Worm (Caenorhabditis elegans) whole organism, late embryonic: Measurements from ENCODE around the gene F39F10.2.

Source experiments
- K09A11.1 ChIP-seq: sonication (generic microtip); optimal IDR thresholded peaks from 2 replicates; lab custom pipeline; 2017; ENCODE audit warnings: antibody characterized with exemption, mild to moderate bottlenecking, missing genetic modification characterization, missing compliant biosample characterization; ENCODE audit not compliant: insufficient read depth
- ets-4 ChIP-seq: sonication (generic microtip); optimal IDR thresholded peaks from 2 replicates; lab custom pipeline; 2016; ENCODE audit warnings: missing genetic modification characterization, missing compliant biosample characterization
- fax-1 ChIP-seq: sonication (generic microtip); optimal IDR thresholded peaks from 2 replicates; lab custom pipeline; 2016; ENCODE audit warnings: missing genotype, missing genetic modification characterization, missing compliant biosample characterization
- fkh-10 ChIP-seq: fragments of 150-350 bp; optimal IDR thresholded peaks from 2 replicates; lab custom pipeline; 2014; ENCODE audit warnings: missing biosample characterization, missing genetic modification reagents, missing genetic modification characterization
- madf-2 ChIP-seq: sonication (generic microtip); optimal IDR thresholded peaks from 2 replicates; lab custom pipeline; 2017; ENCODE audit warnings: missing genetic modification characterization, missing compliant biosample characterization
- nhr-11 ChIP-seq: fragments of 150-350 bp; optimal IDR thresholded peaks from 2 replicates; lab custom pipeline; 2014; ENCODE audit warnings: missing biosample characterization, missing genetic modification characterization
- odd-2 ChIP-seq: sonication (generic microtip); optimal IDR thresholded peaks from 2 replicates; lab custom pipeline; 2017; ENCODE audit warnings: antibody characterized with exemption, mild to moderate bottlenecking, missing genetic modification characterization, missing compliant biosample characterization
- tbx-2 ChIP-seq: sonication (generic microtip); optimal IDR thresholded peaks from 2 replicates; lab custom pipeline; 2016; ENCODE audit warnings: missing genetic modification characterization, missing compliant biosample characterization
- unc-55 ChIP-seq: sonication (generic microtip); optimal IDR thresholded peaks from 2 replicates; lab custom pipeline; 2017; ENCODE audit warnings: missing biosample characterization, missing genetic modification reagents, missing genetic modification characterization
- unc-86 ChIP-seq: sonication (generic microtip); optimal IDR thresholded peaks from 2 replicates; lab custom pipeline; 2016; ENCODE audit warnings: missing genetic modification characterization, missing compliant biosample characterization

ce11 chrX:16929560-16930332 is 35.1 kb downstream of the F39F10.2 start:
- TF ChIP-seq unc-55 (GFP tag; lab: Kevin White, UChicago) = peak; percentile 98
- no peak for TF ChIP-seq fkh-10 (GFP tag; lab: Kevin White, UChicago)
- peak; percentile 98 for TF ChIP-seq tbx-2 (tag; lab: Kevin White, UChicago)
- peak; percentile 83 for TF ChIP-seq ets-4 (tag; lab: Kevin White, UChicago)
- no peak for TF ChIP-seq odd-2 (tag; lab: Kevin White, UChicago)
- peak; percentile 33 for TF ChIP-seq madf-2 (tag; lab: Kevin White, UChicago)
- TF ChIP-seq nhr-11 (tag; lab: Kevin White, UChicago) = peak; percentile 84
- TF ChIP-seq unc-86 = peak; percentile 58
- TF ChIP-seq fax-1 (tag; lab: Kevin White, UChicago) = peak; percentile 58
- peak; percentile 64 for TF ChIP-seq K09A11.1 (tag; lab: Kevin White, UChicago)
